Fruit fly (Drosophila melanogaster): ENCODE data around the gene Mst87F.

Gene Mst87F

DNA sequence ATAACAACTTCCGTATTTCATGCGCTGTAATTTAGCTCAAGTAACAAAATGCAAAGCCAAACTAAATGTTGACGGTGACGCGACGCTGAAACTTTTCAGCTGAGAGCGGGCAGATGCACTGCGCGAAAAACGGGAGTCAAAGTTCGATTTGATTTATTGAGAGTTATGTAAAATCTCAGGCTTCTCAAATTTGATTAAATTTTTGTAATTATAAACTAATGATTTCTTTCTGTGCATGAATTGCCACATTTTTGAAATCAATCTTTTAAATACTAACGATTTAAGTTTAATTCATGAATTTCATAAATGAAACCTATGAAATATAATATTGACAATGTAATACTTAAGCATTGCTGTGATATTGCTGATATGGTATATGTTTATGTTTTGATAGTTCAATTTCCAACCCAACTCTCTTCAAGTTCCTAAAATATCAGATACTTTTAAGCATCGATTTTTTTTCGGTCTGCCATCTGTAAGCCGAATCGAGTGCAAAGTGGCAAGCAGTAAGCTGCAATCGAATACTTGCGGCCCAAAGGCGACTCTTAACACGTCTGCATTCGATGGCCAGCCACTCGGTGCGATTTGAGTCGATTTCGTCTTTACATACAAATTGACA is 5.1 kb downstream of the Mst87F start:
- TF ChIP-seq sqz (GFP tag; optimal IDR thresholded peaks at IDR 0.05) (no peak), nau (GFP tag; optimal IDR thresholded peaks at IDR 0.05) (no peak), mam (GFP tag; optimal IDR thresholded peaks at IDR 0.05) (no peak), CG7357 (GFP tag; IDR thresholded peaks at IDR 0.05) (no peak), CG42726 (GFP tag; IDR thresholded peaks at IDR 0.05; ENCODE audit: partially characterized antibody) (no peak), CG3163 (GFP tag; optimal IDR thresholded peaks at IDR 0.05) (no peak), dmrt99B (tag; optimal IDR thresholded peaks at IDR 0.05) (no peak), Hr51 (GFP tag; optimal IDR thresholded peaks at IDR 0.05) (peak in 1 of 2 experiments; percentile 7), Eip74EF (GFP tag; optimal IDR thresholded peaks at IDR 0.05) (peak in 1 of 2 experiments; percentile 7), CG6254 (GFP tag; optimal IDR thresholded peaks at IDR 0.05) (no peak), jing (GFP tag; optimal IDR thresholded peaks at IDR 0.05) (no peak), trem (tag; optimal IDR thresholded peaks at IDR 0.05) (no peak), CG6791 (GFP tag; IDR thresholded peaks at IDR 0.05; ENCODE audit: partially characterized antibody) (no peak), sens (GFP tag) (peak; percentile 41), disco-r (GFP tag; optimal IDR thresholded peaks at IDR 0.05) (no peak), cg (GFP tag; optimal IDR thresholded peaks at IDR 0.05) (no peak), hth (optimal IDR thresholded peaks at IDR 0.05) (no peak), Chrac-16 (GFP tag; optimal IDR thresholded peaks at IDR 0.05) (no peak), CG14965 (GFP tag; optimal IDR thresholded peaks at IDR 0.05; ENCODE audit: borderline replicate concordance) (no peak), CG14667 (GFP tag; IDR thresholded peaks at IDR 0.05) (no peak), eve (GFP tag; optimal IDR thresholded peaks at IDR 0.05) (peak in 1 of 2 experiments; percentile 7), odd (GFP tag; optimal IDR thresholded peaks at IDR 0.05) (no peak), ro (GFP tag; IDR thresholded peaks at IDR 0.05) (no peak), CG13296 (GFP tag; optimal IDR thresholded peaks at IDR 0.05) (no peak), Doc2 (GFP tag; IDR thresholded peaks at IDR 0.05) (no peak), Xrp1 (GFP tag; IDR thresholded peaks at IDR 0.05) (peak; percentile 27; the same call in 1 of the 2 replicates), fu2 (GFP tag; optimal IDR thresholded peaks at IDR 0.05) (no peak), D (optimal IDR thresholded peaks at IDR 0.05) (no peak), D (GFP tag; optimal IDR thresholded peaks at IDR 0.05) (no peak), HmgD (GFP tag; optimal IDR thresholded peaks at IDR 0.05) (no peak), mld (GFP tag; IDR thresholded peaks at IDR 0.05; ENCODE audit: partially characterized antibody) (no peak), gem (tag; optimal IDR thresholded peaks at IDR 0.05) (peak; percentile 3), GATAe (GFP tag; conservative IDR thresholded peaks at IDR 0.05) (no peak), ken (GFP tag; IDR thresholded peaks at IDR 0.05) (no peak), CG16815 (GFP tag; optimal IDR thresholded peaks at IDR 0.05) (no peak), MTF-1 (GFP tag; optimal IDR thresholded peaks at IDR 0.05; ENCODE audit: borderline replicate concordance) (no peak), lilli (GFP tag; optimal IDR thresholded peaks at IDR 0.05) (no peak), CG31365 (tag; optimal IDR thresholded peaks at IDR 0.05) (no peak), chinmo (GFP tag; IDR thresholded peaks at IDR 0.05; ENCODE audit: partially characterized antibody) (no peak), bsh (GFP tag; optimal IDR thresholded peaks at IDR 0.05) (peak in 1 of 2 experiments; percentile 9), fd96Cb (tag; optimal IDR thresholded peaks at IDR 0.05) (no peak), CG2889 (GFP tag; IDR thresholded peaks at IDR 0.05) (no peak), Dip3 (GFP tag; optimal IDR thresholded peaks at IDR 0.05) (no peak), CG11398 (GFP tag; optimal IDR thresholded peaks at IDR 0.05) (no peak)
